Worm (Caenorhabditis elegans): ENCODE results near the gene Y39H10B.3.

Y39H10B.3 gene

ce11 chrV:3678513-3678912 lies 7.9 kb downstream of the Y39H10B.3 start:
- no peak for TF ChIP-seq unc-62 (GFP tag; optimal IDR thresholded peaks at IDR 0.05)

ce11 chrV:3682553-3682952 lies 12.0 kb downstream of the Y39H10B.3 start, which contains the start of gene W08A12.3:
Gene W08A12.3, plus strand, starts transcription at chrV:3682853.
- TF ChIP-seq unc-62 (GFP tag; optimal IDR thresholded peaks at IDR 0.05): no peak

- TF ChIP-seq unc-62 (GFP tag; optimal IDR thresholded peaks at IDR 0.05): no peak
These were observed 15.2 kb downstream of the Y39H10B.3 start, which contains the start of gene W08A12.2 for ce11 chrV:3685790-3686208. Gene W08A12.2, minus strand, starts transcription at chrV:3685892.

- no peak for TF ChIP-seq unc-62 (GFP tag; optimal IDR thresholded peaks at IDR 0.05)
These were observed 15.7 kb downstream of the Y39H10B.3 start for ce11 chrV:3686292-3686691.

ce11 chrV:3686899-3687298 lies 16.3 kb downstream of the Y39H10B.3 start, which contains the start of gene unc-132:
Gene unc-132, plus strand, starts transcription at chrV:3687106.
- no peak for TF ChIP-seq unc-62 (GFP tag; optimal IDR thresholded peaks at IDR 0.05)

- TF ChIP-seq unc-62 (GFP tag; optimal IDR thresholded peaks at IDR 0.05): no peak
These were observed 18.1 kb downstream of the Y39H10B.3 start for ce11 chrV:3688733-3689132.

- TF ChIP-seq unc-62 (GFP tag; optimal IDR thresholded peaks at IDR 0.05): no peak
These were observed 22.0 kb downstream of the Y39H10B.3 start for ce11 chrV:3692613-3693012.

- TF ChIP-seq unc-62 (GFP tag; optimal IDR thresholded peaks at IDR 0.05): no peak
These were observed 23.1 kb downstream of the Y39H10B.3 start for ce11 chrV:3693657-3694056.

ce11 chrV:3695254-3695653 lies 24.7 kb downstream of the Y39H10B.3 start:
- no peak for TF ChIP-seq unc-62 (GFP tag; optimal IDR thresholded peaks at IDR 0.05)

- TF ChIP-seq unc-62 (GFP tag; optimal IDR thresholded peaks at IDR 0.05): no peak
These were observed 26.5 kb downstream of the Y39H10B.3 start for ce11 chrV:3697071-3697470.

- no peak for TF ChIP-seq unc-62 (GFP tag; optimal IDR thresholded peaks at IDR 0.05)
These were observed 27.9 kb downstream of the Y39H10B.3 start for ce11 chrV:3698497-3698896.

ce11 chrV:3702998-3703397 lies 32.4 kb downstream of the Y39H10B.3 start:
- no peak for TF ChIP-seq unc-62 (GFP tag; optimal IDR thresholded peaks at IDR 0.05)

ce11 chrV:3703888-3704287 lies 33.3 kb downstream of the Y39H10B.3 start:
- TF ChIP-seq unc-62 (GFP tag; optimal IDR thresholded peaks at IDR 0.05): no peak

ce11 chrV:3704688-3705087 lies 34.1 kb downstream of the Y39H10B.3 start, which contains the start of gene lin-40:
Gene lin-40, plus strand, starts transcription at chrV:3704988.
- TF ChIP-seq unc-62 (GFP tag; optimal IDR thresholded peaks at IDR 0.05): no peak

ce11 chrV:3706167-3706566 lies 35.6 kb downstream of the Y39H10B.3 start:
- TF ChIP-seq unc-62 (GFP tag; optimal IDR thresholded peaks at IDR 0.05): no peak

- no peak for TF ChIP-seq unc-62 (GFP tag; optimal IDR thresholded peaks at IDR 0.05)
These were observed 36.3 kb downstream of the Y39H10B.3 start for ce11 chrV:3706893-3707292.

- no peak for TF ChIP-seq unc-62 (GFP tag; optimal IDR thresholded peaks at IDR 0.05)
These were observed 40.9 kb downstream of the Y39H10B.3 start for ce11 chrV:3711544-3711943.

ce11 chrV:3712192-3712591 lies 41.6 kb downstream of the Y39H10B.3 start:
- no peak for TF ChIP-seq unc-62 (GFP tag; optimal IDR thresholded peaks at IDR 0.05)

All from whole organism, dauer.